Fruit fly (Drosophila melanogaster) whole organism, pupa: Measurements from ENCODE around the gene poe.
A peak's percentile ranks its signal among the peaks of the same experiment; 100 is the strongest.

Experiments
- CG10348 ChIP-seq: fragments of 200-800 bp; sonication (Bioruptor generic); IDR thresholded peaks from 2 replicates; pipeline ENCODE4 v1.3.6; 2022; ENCODE audit warnings: missing biosample characterization, missing genetic modification characterization
- CG12605 ChIP-seq: fragments of 200-800 bp; sonication (Bioruptor generic); IDR thresholded peaks from 2 replicates; pipeline ENCODE4 v1.3.6; 2022; ENCODE audit warnings: missing biosample characterization, missing genetic modification characterization
- CG13204 ChIP-seq: fragments of 200-800 bp; sonication (Bioruptor generic); optimal IDR thresholded peaks from 2 replicates; lab custom pipeline; 2018; ENCODE audit warnings: missing biosample characterization, mild to moderate bottlenecking, missing genetic modification characterization, moderate library complexity
- CG14655 ChIP-seq: fragments of 200-800 bp; sonication (Bioruptor generic); optimal IDR thresholded peaks from 3 replicates; lab custom pipeline; 2017; ENCODE audit warnings: mild to moderate bottlenecking, missing biosample characterization, missing genetic modification reagents, missing genetic modification characterization
- CG15710 ChIP-seq: fragments of 200-800 bp; sonication (Bioruptor generic); optimal IDR thresholded peaks from 2 replicates; lab custom pipeline; 2018; ENCODE audit warnings: missing biosample characterization, mild to moderate bottlenecking, missing genetic modification characterization, moderate library complexity
- CG17806 ChIP-seq: fragments of 200-800 bp; sonication (Bioruptor generic); optimal IDR thresholded peaks from 2 replicates; lab custom pipeline; 2018; ENCODE audit warnings: missing biosample characterization, mild to moderate bottlenecking, missing genetic modification characterization, moderate library complexity
- CG32121 ChIP-seq: fragments of 200-800 bp; sonication (Bioruptor generic); IDR thresholded peaks from 2 replicates; pipeline ENCODE4 v1.3.6; 2022; ENCODE audit warnings: missing biosample characterization, missing genetic modification characterization
- CG34367 ChIP-seq: fragments of 200-800 bp; sonication (Bioruptor generic); optimal IDR thresholded peaks from 2 replicates; lab custom pipeline; 2018; ENCODE audit warnings: missing biosample characterization, mild to moderate bottlenecking, missing genetic modification characterization
- CG4496 ChIP-seq: fragments of 200-800 bp; sonication (Bioruptor generic); IDR thresholded peaks from 3 replicates; pipeline ENCODE4 v1.3.6; 2022; ENCODE audit warnings: missing biosample characterization, missing genetic modification characterization
- CG8159 ChIP-seq: fragments of 200-800 bp; sonication (Bioruptor generic); optimal IDR thresholded peaks from 3 replicates; lab custom pipeline; 2018; ENCODE audit warnings: missing biosample characterization, mild to moderate bottlenecking, missing genetic modification characterization, moderate library complexity
- CG8301 ChIP-seq: fragments of 200-800 bp; sonication (Bioruptor generic); optimal IDR thresholded peaks from 2 replicates; lab custom pipeline; 2018; ENCODE audit warnings: missing biosample characterization, mild to moderate bottlenecking, missing genetic modification characterization
- CG9948 ChIP-seq: fragments of 200-800 bp; sonication (Bioruptor generic); optimal IDR thresholded peaks from 2 replicates; lab custom pipeline; 2018; ENCODE audit warnings: missing biosample characterization, mild to moderate bottlenecking, missing genetic modification characterization, moderate library complexity
- D1 ChIP-seq: fragments of 200-800 bp; sonication (Bioruptor generic); optimal IDR thresholded peaks from 2 replicates; lab custom pipeline; 2018; ENCODE audit warnings: missing biosample characterization, mild to moderate bottlenecking, missing genetic modification characterization, moderate library complexity
- EcR ChIP-seq: fragments of 200-800 bp; sonication (Bioruptor generic); optimal IDR thresholded peaks from 3 replicates; lab custom pipeline; 2019; ENCODE audit warnings: missing biosample characterization, missing genetic modification characterization, mild to moderate bottlenecking, moderate library complexity, missing genetic modification reagents
- Ets98B ChIP-seq: fragments of 200-800 bp; sonication (Bioruptor generic); IDR thresholded peaks from 2 replicates; pipeline ENCODE4 v1.3.6; 2022; ENCODE audit warnings: missing biosample characterization, missing genetic modification characterization
- Pif1A ChIP-seq: fragments of 200-800 bp; sonication (Bioruptor generic); optimal IDR thresholded peaks from 3 replicates; lab custom pipeline; 2016; ENCODE audit warnings: missing biosample characterization, missing genetic modification characterization
- Pif1B ChIP-seq: fragments of 200-800 bp; sonication (Bioruptor generic); optimal IDR thresholded peaks from 3 replicates; lab custom pipeline; 2016; ENCODE audit warnings: missing biosample characterization, missing genetic modification characterization
- Snoo ChIP-seq: fragments of 200-800 bp; sonication (Bioruptor generic); optimal IDR thresholded peaks from 3 replicates; lab custom pipeline; 2017; ENCODE audit warnings: missing biosample characterization, mild to moderate bottlenecking, missing genetic modification characterization, inconsistent platforms
- fd96Ca ChIP-seq: fragments of 200-800 bp; sonication (Bioruptor generic); IDR thresholded peaks from 3 replicates; pipeline ENCODE4 v1.3.6; 2022; ENCODE audit warnings: missing biosample characterization, missing genetic modification characterization
- gl ChIP-seq: fragments of 200-800 bp; sonication (Bioruptor generic); optimal IDR thresholded peaks from 2 replicates; lab custom pipeline; 2018; ENCODE audit warnings: missing biosample characterization, mild to moderate bottlenecking, missing genetic modification characterization
- rn ChIP-seq: fragments of 200-800 bp; sonication (Bioruptor generic); IDR thresholded peaks from 2 replicates; pipeline ENCODE4 v1.3.6; 2022; ENCODE audit warnings: missing biosample characterization, missing genetic modification characterization

poe gene

DNA sequence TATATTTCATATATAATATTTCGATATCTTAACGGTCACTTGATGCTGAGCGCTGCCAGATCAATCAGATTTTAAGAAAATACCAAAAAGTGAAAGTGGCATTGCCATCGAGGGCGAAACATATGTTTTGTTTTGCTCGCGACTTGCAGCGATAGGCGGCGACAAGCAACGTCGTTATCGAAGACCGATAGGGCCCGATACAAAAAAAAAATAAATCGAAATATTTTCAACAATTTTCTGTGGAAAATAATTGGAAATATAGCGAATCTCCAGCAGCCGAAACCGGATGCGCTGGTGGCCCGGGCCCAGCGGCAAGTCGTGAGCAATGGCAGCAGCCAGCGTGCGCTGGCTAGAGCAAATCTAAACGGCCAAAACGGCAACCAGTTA, 28.1 kb downstream of the poe start, which contains the start of gene Megf8:
TSS of gene Megf8 (plus strand) at position 190 of the 387 bp plus-strand sequence.
- TF ChIP-seq CG9948, result no peak
- no peak for TF ChIP-seq fd96Ca
- no peak for TF ChIP-seq CG12605 (GFP tag; lab: Robert Waterston, UW)
- no peak for TF ChIP-seq CG15710 (tag; lab: Kevin White, UChicago)
- TF ChIP-seq Ets98B (GFP tag; lab: Robert Waterston, UW), result no peak
- no peak for TF ChIP-seq CG32121 (GFP tag; lab: Robert Waterston, UW)
- no peak for TF ChIP-seq Pif1A (GFP tag; lab: Kevin White, UChicago)
- no peak for TF ChIP-seq CG13204
- TF ChIP-seq gl, result no peak
- no peak for TF ChIP-seq Snoo (tag; lab: Kevin White, UChicago)
- TF ChIP-seq, all 21 proteins: peak for 0

DNA sequence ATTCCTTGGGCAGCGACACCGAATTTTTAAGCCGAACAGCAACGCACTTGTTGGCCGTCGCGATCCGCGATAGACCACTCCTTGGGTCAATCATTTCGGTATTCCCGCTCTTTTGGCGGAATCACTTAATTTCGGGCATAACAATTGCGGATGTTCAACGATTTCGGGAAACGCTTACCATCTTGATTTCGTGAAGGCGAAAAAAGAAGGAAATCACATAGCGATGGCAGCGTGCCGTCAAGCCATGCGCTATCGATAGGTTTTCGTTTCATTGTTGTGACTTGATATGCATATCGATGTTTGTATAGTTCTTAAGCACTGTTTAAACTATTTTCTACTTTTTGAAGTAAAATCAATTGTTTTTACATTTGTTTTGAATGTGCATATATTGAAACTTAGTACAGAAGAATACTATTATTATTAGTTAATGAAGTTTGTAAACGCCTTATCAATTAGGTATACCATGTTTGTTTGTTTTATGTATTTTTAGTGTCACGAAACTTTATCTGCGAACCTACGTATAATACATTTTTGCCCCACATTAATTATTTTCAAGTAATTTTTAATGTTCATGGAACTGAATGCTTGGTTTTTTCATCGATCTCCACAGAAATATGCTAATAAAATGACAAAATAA, 28.7 kb downstream of the poe start, which contains the start of gene RpL36A:
TSS of gene RpL36A (minus strand) at position 265 of the 637 bp plus-strand sequence.
- TF ChIP-seq CG13204 (no peak), CG12605 (GFP tag; lab: Robert Waterston, UW) (no peak; the same call in 1 of the 2 replicates), CG10348 (GFP tag; lab: Robert Waterston, UW) (no peak), rn (GFP tag; lab: Robert Waterston, UW) (no peak), Pif1A (GFP tag; lab: Kevin White, UChicago) (no peak), gl (peak; percentile 33), Pif1B (GFP tag; lab: Kevin White, UChicago) (no peak), Snoo (tag; lab: Kevin White, UChicago) (peak; percentile 6), CG8301 (tag; lab: Kevin White, UChicago) (no peak), CG8159 (tag; lab: Kevin White, UChicago) (peak; percentile 18), CG9948 (no peak), D1 (no peak), EcR (GFP tag; lab: Kevin White, UChicago) (no peak), CG15710 (tag; lab: Kevin White, UChicago) (peak; percentile 34), CG32121 (GFP tag; lab: Robert Waterston, UW) (no peak), Ets98B (GFP tag; lab: Robert Waterston, UW) (peak; percentile 28; the same call in 1 of the 2 replicates), CG34367 (tag; lab: Kevin White, UChicago) (peak; percentile 12), CG4496 (GFP tag; lab: Robert Waterston, UW) (no peak; the same call in 2 of the 3 replicates), fd96Ca (peak; percentile 34; the same call in 1 of the 3 replicates), CG17806 (tag; lab: Kevin White, UChicago) (no peak), CG14655 (GFP tag; lab: Kevin White, UChicago) (no peak)

DNA sequence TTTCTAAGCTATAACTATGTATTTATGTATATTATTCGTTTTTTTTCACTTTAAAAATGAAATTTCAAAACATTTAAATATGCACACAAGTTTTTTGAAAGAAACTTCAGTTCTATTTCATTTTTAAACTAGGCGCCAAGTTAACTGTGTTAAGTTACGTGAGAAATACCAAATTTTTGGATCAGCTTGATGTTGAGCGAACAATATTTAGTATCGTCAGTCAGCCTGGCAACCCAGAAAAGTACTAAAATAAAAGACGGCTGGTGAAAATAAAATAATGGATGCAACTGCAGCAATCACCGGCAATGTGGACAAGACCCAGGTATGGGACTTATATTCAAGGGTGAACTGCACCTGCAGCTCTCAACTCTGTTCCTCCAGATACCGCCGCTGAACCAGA, 30.6 kb downstream of the poe start, which contains the start of gene CCDC53:
TSS of gene CCDC53 (plus strand) at position 235 of the 400 bp plus-strand sequence.
- TF ChIP-seq CG10348 (GFP tag; lab: Robert Waterston, UW) (no peak), CG12605 (GFP tag; lab: Robert Waterston, UW) (no peak), Pif1B (GFP tag; lab: Kevin White, UChicago) (no peak), CG8159 (tag; lab: Kevin White, UChicago) (no peak), EcR (GFP tag; lab: Kevin White, UChicago) (no peak), CG34367 (tag; lab: Kevin White, UChicago) (no peak), CG8301 (tag; lab: Kevin White, UChicago) (no peak), fd96Ca (no peak), D1 (no peak), Snoo (tag; lab: Kevin White, UChicago) (no peak), CG13204 (no peak), CG17806 (tag; lab: Kevin White, UChicago) (no peak), gl (no peak), CG32121 (GFP tag; lab: Robert Waterston, UW) (no peak), CG14655 (GFP tag; lab: Kevin White, UChicago) (no peak), CG4496 (GFP tag; lab: Robert Waterston, UW) (no peak), rn (GFP tag; lab: Robert Waterston, UW) (no peak), Pif1A (GFP tag; lab: Kevin White, UChicago) (no peak), Ets98B (GFP tag; lab: Robert Waterston, UW) (no peak), CG15710 (tag; lab: Kevin White, UChicago) (no peak)
- TF ChIP-seq, all 21 proteins: peak for 0

DNA sequence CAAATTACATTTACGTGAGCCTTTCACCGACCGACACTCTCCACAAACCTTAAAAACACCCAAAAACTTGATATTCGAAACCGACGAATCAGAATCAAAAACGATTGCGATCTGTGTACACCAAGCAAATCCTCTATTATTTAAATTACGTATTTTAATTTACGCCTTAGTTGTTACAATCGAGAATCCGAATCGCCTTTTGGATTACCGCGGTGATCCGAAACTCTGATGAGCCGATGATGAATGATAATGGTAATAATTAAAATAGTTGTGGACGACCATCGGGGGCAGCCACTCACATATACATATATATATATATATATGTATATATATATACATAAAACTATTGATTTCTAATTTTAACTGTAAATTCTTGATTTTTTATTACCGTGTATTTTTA, 31.7 kb downstream of the poe start, which contains the start of gene CG7367:
TSS of gene CG7367 (minus strand) at position 101 of the 400 bp plus-strand sequence.
- TF ChIP-seq CG4496 (GFP tag; lab: Robert Waterston, UW), result no peak
- no peak for TF ChIP-seq CG8159 (tag; lab: Kevin White, UChicago)
- TF ChIP-seq CG15710 (tag; lab: Kevin White, UChicago), result no peak
- no peak for TF ChIP-seq Ets98B (GFP tag; lab: Robert Waterston, UW)
- no peak for TF ChIP-seq gl
- TF ChIP-seq CG17806 (tag; lab: Kevin White, UChicago), result no peak
- no peak for TF ChIP-seq CG10348 (GFP tag; lab: Robert Waterston, UW)
- no peak for TF ChIP-seq CG8301 (tag; lab: Kevin White, UChicago)
- no peak for TF ChIP-seq CG34367 (tag; lab: Kevin White, UChicago)
- TF ChIP-seq fd96Ca, result no peak
- TF ChIP-seq D1, result no peak
- TF ChIP-seq CG12605 (GFP tag; lab: Robert Waterston, UW), result no peak
- no peak for TF ChIP-seq CG14655 (GFP tag; lab: Kevin White, UChicago)
- TF ChIP-seq CG13204, result no peak
- no peak for TF ChIP-seq Pif1A (GFP tag; lab: Kevin White, UChicago)
- no peak for TF ChIP-seq rn (GFP tag; lab: Robert Waterston, UW)
- no peak for TF ChIP-seq CG32121 (GFP tag; lab: Robert Waterston, UW)
- no peak for TF ChIP-seq EcR (GFP tag; lab: Kevin White, UChicago)
- no peak for TF ChIP-seq Snoo (tag; lab: Kevin White, UChicago)
- no peak for TF ChIP-seq CG9948
- TF ChIP-seq, all 21 proteins: peak for 0

DNA sequence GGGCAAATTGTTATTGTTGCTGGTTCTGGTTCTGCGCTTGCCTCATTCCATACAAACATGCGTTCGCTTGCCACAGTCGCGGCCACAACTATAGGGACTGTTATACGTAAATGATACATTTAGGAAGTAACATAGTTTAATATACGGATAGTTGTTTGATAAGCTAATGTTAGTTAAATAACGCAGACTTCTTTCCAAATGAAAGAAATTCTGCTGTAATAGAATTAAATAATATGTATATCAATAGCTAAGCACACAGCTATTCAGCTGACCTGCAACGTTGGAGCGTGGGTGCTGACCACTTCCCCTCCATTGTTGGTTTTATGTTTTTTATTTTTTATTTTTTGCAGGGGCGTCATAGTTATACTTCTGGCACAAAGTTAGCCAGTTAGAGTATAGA, 36.7 kb downstream of the poe start:
- TF ChIP-seq Ets98B (GFP tag; lab: Robert Waterston, UW) (peak; percentile 82), CG8301 (tag; lab: Kevin White, UChicago) (peak; percentile 77), Snoo (tag; lab: Kevin White, UChicago) (no peak), EcR (GFP tag; lab: Kevin White, UChicago) (no peak), D1 (no peak), Pif1A (GFP tag; lab: Kevin White, UChicago) (peak; percentile 78), gl (peak; percentile 8), CG17806 (tag; lab: Kevin White, UChicago) (peak; percentile 53), fd96Ca (peak; percentile 75), CG9948 (peak; percentile 61), CG15710 (tag; lab: Kevin White, UChicago) (peak; percentile 57), CG10348 (GFP tag; lab: Robert Waterston, UW) (no peak), CG8159 (tag; lab: Kevin White, UChicago) (peak; percentile 52), CG12605 (GFP tag; lab: Robert Waterston, UW) (peak; percentile 80), rn (GFP tag; lab: Robert Waterston, UW) (0 out of 2 replicates have a peak, but pooled peaks have one; percentile 13), Pif1B (GFP tag; lab: Kevin White, UChicago) (peak; percentile 18), CG34367 (tag; lab: Kevin White, UChicago) (peak; percentile 35), CG32121 (GFP tag; lab: Robert Waterston, UW) (peak; percentile 83), CG13204 (no peak), CG4496 (GFP tag; lab: Robert Waterston, UW) (peak; percentile 79), CG14655 (GFP tag; lab: Kevin White, UChicago) (no peak)
